Fruit fly (Drosophila melanogaster) whole organism, embryonic: Measurements from ENCODE around the gene mag.
A peak's percentile ranks its signal among the peaks of the same experiment; 100 is the strongest.

Experiments used
- Ada2b ChIP-seq: fragments of 200-800 bp; sonication (Bioruptor generic); IDR thresholded peaks from 2 replicates; pipeline ENCODE4 v1.3.6; 2022; ENCODE audit warnings: missing biosample characterization, missing genetic modification characterization
- Blimp-1 ChIP-seq: fragments of 200-800 bp; sonication (Bioruptor generic); optimal IDR thresholded peaks from 3 replicates; lab custom pipeline; 2018; ENCODE audit warnings: missing biosample characterization, missing genetic modification characterization, mild to moderate bottlenecking, moderate library complexity, missing genetic modification reagents
- CG10462 ChIP-seq: fragments of 200-800 bp; sonication (Bioruptor generic); optimal IDR thresholded peaks from 2 replicates; lab custom pipeline; 2016; ENCODE audit warnings: missing biosample characterization, missing genetic modification characterization
- CG10959 ChIP-seq: fragments of 200-800 bp; sonication (Bioruptor generic); IDR thresholded peaks from 2 replicates; pipeline ENCODE4 v1.3.6; 2022; ENCODE audit warnings: missing biosample characterization, missing genetic modification characterization
- CG10979 ChIP-seq: fragments of 200-800 bp; sonication (Bioruptor generic); optimal IDR thresholded peaks from 2 replicates; lab custom pipeline; 2018; ENCODE audit warnings: missing biosample characterization, mild to moderate bottlenecking, missing genetic modification characterization, moderate library complexity
- CG12104 ChIP-seq: fragments of 200-800 bp; sonication (Bioruptor generic); optimal IDR thresholded peaks from 3 replicates; lab custom pipeline; 2016; ENCODE audit warnings: missing biosample characterization, missing genetic modification characterization
- CG12299 ChIP-seq: fragments of 200-800 bp; sonication (Bioruptor generic); optimal IDR thresholded peaks from 2 replicates; lab custom pipeline; 2018; ENCODE audit warnings: missing biosample characterization, mild to moderate bottlenecking, missing genetic modification characterization
- CG1233 ChIP-seq: fragments of 200-800 bp; sonication (Bioruptor generic); optimal IDR thresholded peaks from 4 replicates; lab custom pipeline; 2018; ENCODE audit warnings: missing biosample characterization, mild to moderate bottlenecking, missing genetic modification characterization
- CG12744 ChIP-seq: fragments of 200-800 bp; sonication (Bioruptor generic); optimal IDR thresholded peaks from 2 replicates; lab custom pipeline; 2016; ENCODE audit warnings: missing biosample characterization, missing genetic modification characterization
- CG15073 ChIP-seq: fragments of 200-800 bp; sonication (Bioruptor generic); optimal IDR thresholded peaks from 2 replicates; lab custom pipeline; 2016; ENCODE audit warnings: missing biosample characterization, missing genetic modification characterization
- CG15269 ChIP-seq: fragments of 200-800 bp; sonication (Bioruptor generic); optimal IDR thresholded peaks from 2 replicates; lab custom pipeline; 2018; ENCODE audit warnings: missing biosample characterization, mild to moderate bottlenecking, missing genetic modification characterization, moderate library complexity
- CG15514 ChIP-seq: fragments of 200-800 bp; sonication (Bioruptor generic); optimal IDR thresholded peaks from 3 replicates; lab custom pipeline; 2017; ENCODE audit warnings: missing biosample characterization, missing genetic modification characterization, mild to moderate bottlenecking, moderate library complexity, missing genetic modification reagents
- CG1603 ChIP-seq: fragments of 200-800 bp; sonication (Bioruptor generic); optimal IDR thresholded peaks from 2 replicates; lab custom pipeline; 2019; ENCODE audit warnings: missing biosample characterization, mild to moderate bottlenecking, missing genetic modification characterization, moderate library complexity
- CG16815 ChIP-seq: fragments of 200-800 bp; sonication (Bioruptor generic); optimal IDR thresholded peaks from 3 replicates; lab custom pipeline; 2017; ENCODE audit warnings: missing biosample characterization, mild to moderate bottlenecking, missing genetic modification characterization
- CG17186 ChIP-seq: fragments of 200-800 bp; sonication (Bioruptor generic); optimal IDR thresholded peaks from 3 replicates; lab custom pipeline; 2017; ENCODE audit warnings: missing biosample characterization, missing genetic modification reagents, missing genetic modification characterization
- CG31441 ChIP-seq: fragments of 200-800 bp; sonication (Bioruptor generic); IDR thresholded peaks from 2 replicates; pipeline ENCODE4 v1.3.6; 2022; ENCODE audit warnings: missing biosample characterization, missing genetic modification characterization
- CG4282 ChIP-seq: fragments of 200-800 bp; sonication (Bioruptor generic); optimal IDR thresholded peaks from 2 replicates; lab custom pipeline; 2016; ENCODE audit warnings: missing biosample characterization, missing genetic modification characterization
- CG4730 ChIP-seq: fragments of 200-800 bp; sonication (Bioruptor generic); IDR thresholded peaks from 2 replicates; pipeline ENCODE4 v1.3.6; 2022; ENCODE audit warnings: missing biosample characterization, missing genetic modification characterization
- CG6689 ChIP-seq: fragments of 200-800 bp; sonication (Bioruptor generic); IDR thresholded peaks from 2 replicates; pipeline ENCODE4 v1.3.6; 2022; ENCODE audit warnings: missing biosample characterization, missing genetic modification characterization
- CG7745 ChIP-seq: fragments of 200-800 bp; sonication (Bioruptor generic); optimal IDR thresholded peaks from 2 replicates; lab custom pipeline; 2018; ENCODE audit warnings: missing biosample characterization, mild to moderate bottlenecking, missing genetic modification characterization, moderate library complexity
- CG7839 ChIP-seq: fragments of 200-800 bp; sonication (Bioruptor generic); optimal IDR thresholded peaks from 3 replicates; lab custom pipeline; 2018; ENCODE audit warnings: missing biosample characterization, mild to moderate bottlenecking, missing genetic modification characterization, moderate library complexity
- CG8478 ChIP-seq: fragments of >200 bp; optimal IDR thresholded peaks from 2 replicates; lab custom pipeline; 2018
- CG8924 ChIP-seq: fragments of 200-800 bp; optimal IDR thresholded peaks from 3 replicates; lab custom pipeline; 2019; ENCODE audit warnings: missing biosample characterization, mild to moderate bottlenecking, missing genetic modification characterization, moderate library complexity
- Chrac-16 ChIP-seq: fragments of 200-800 bp; sonication (Bioruptor generic); optimal IDR thresholded peaks from 3 replicates; lab custom pipeline; 2016; ENCODE audit warnings: missing biosample characterization, missing genetic modification characterization
- D19A ChIP-seq: fragments of 200-800 bp; optimal IDR thresholded peaks from 3 replicates; lab custom pipeline; 2019; ENCODE audit warnings: missing biosample characterization, mild to moderate bottlenecking, missing genetic modification characterization, moderate library complexity
- Doc3 ChIP-seq: fragments of 200-800 bp; sonication (Bioruptor generic); IDR thresholded peaks from 3 replicates; pipeline ENCODE4 v1.3.6; 2022; ENCODE audit warnings: missing biosample characterization, missing genetic modification characterization; ENCODE audit not compliant: partially characterized antibody
- Ets65A ChIP-seq: fragments of 200-800 bp; sonication (Bioruptor generic); peaks from one replicate; lab custom pipeline; 2016; ENCODE audit warnings: missing biosample characterization, missing genetic modification characterization
- HLH4C ChIP-seq: fragments of 200-800 bp; sonication (Bioruptor generic); IDR thresholded peaks from 3 replicates; pipeline ENCODE4 v1.3.6; 2022; ENCODE audit warnings: missing biosample characterization, missing genetic modification characterization; ENCODE audit not compliant: partially characterized antibody
- HmgD ChIP-seq: fragments of 200-800 bp; sonication (Bioruptor generic); optimal IDR thresholded peaks from 3 replicates; lab custom pipeline; 2016; ENCODE audit warnings: missing biosample characterization, missing genetic modification characterization
- Neu2 ChIP-seq: fragments of 200-800 bp; sonication (Bioruptor generic); optimal IDR thresholded peaks from 3 replicates; lab custom pipeline; 2016; ENCODE audit warnings: missing biosample characterization, missing genetic modification characterization, borderline replicate concordance
- Sry-δ ChIP-seq: fragments of 200-800 bp; sonication (Bioruptor generic); optimal IDR thresholded peaks from 2 replicates; lab custom pipeline; 2016; ENCODE audit warnings: missing biosample characterization, missing genetic modification characterization
- bigmax ChIP-seq: fragments of 200-800 bp; sonication (Bioruptor generic); optimal IDR thresholded peaks from 2 replicates; lab custom pipeline; 2018; ENCODE audit warnings: missing biosample characterization, mild to moderate bottlenecking, missing genetic modification characterization
- br ChIP-seq: fragments of >200 bp; optimal IDR thresholded peaks from 2 replicates; lab custom pipeline; 2017
- cato ChIP-seq: fragments of 200-800 bp; sonication (Bioruptor generic); optimal IDR thresholded peaks from 2 replicates; lab custom pipeline; 2016; ENCODE audit warnings: missing biosample characterization, missing genetic modification characterization, borderline replicate concordance
- caup ChIP-seq: fragments of 200-800 bp; sonication (Bioruptor generic); optimal IDR thresholded peaks from 3 replicates; lab custom pipeline; 2017; ENCODE audit warnings: missing biosample characterization, mild to moderate bottlenecking, missing genetic modification characterization, moderate library complexity; ENCODE audit not compliant: severe bottlenecking
- croc ChIP-seq: fragments of 200-800 bp; sonication (Bioruptor generic); conservative IDR thresholded peaks from 3 replicates; pipeline ENCODE4 v1.3.6; 2022; ENCODE audit warnings: missing biosample characterization, missing genetic modification characterization
- crol ChIP-seq: fragments of 200-800 bp; sonication (Bioruptor generic); IDR thresholded peaks from 2 replicates; pipeline ENCODE4 v1.3.6; 2022; ENCODE audit warnings: missing biosample characterization, missing genetic modification characterization
- dmrt11E ChIP-seq: fragments of 200-800 bp; sonication (Bioruptor generic); optimal IDR thresholded peaks from 3 replicates; lab custom pipeline; 2018; ENCODE audit warnings: missing biosample characterization, mild to moderate bottlenecking, missing genetic modification characterization, moderate library complexity
- gfzf ChIP-seq: fragments of 200-800 bp; sonication (Bioruptor generic); optimal IDR thresholded peaks from 2 replicates; lab custom pipeline; 2016; ENCODE audit warnings: missing biosample characterization, mild to moderate bottlenecking, missing genetic modification characterization, moderate library complexity
- gro ChIP-seq: fragments of 200-800 bp; sonication (Bioruptor generic); optimal IDR thresholded peaks from 2 replicates; lab custom pipeline; 2016; ENCODE audit warnings: missing biosample characterization, missing genetic modification characterization
- gsb-n ChIP-seq: fragments of 200-800 bp; sonication (Bioruptor generic); optimal IDR thresholded peaks from 3 replicates; lab custom pipeline; 2018; ENCODE audit warnings: missing biosample characterization, mild to moderate bottlenecking, missing genetic modification characterization
- hbn ChIP-seq: fragments of 200-800 bp; sonication (Bioruptor generic); IDR thresholded peaks from 2 replicates; pipeline ENCODE4 v1.3.6; 2022; ENCODE audit warnings: missing biosample characterization, missing genetic modification characterization; ENCODE audit not compliant: partially characterized antibody
- inv ChIP-seq: fragments of 200-800 bp; sonication (Bioruptor generic); IDR thresholded peaks from 2 replicates; pipeline ENCODE4 v1.3.6; 2022; ENCODE audit warnings: missing biosample characterization, missing genetic modification characterization; ENCODE audit not compliant: partially characterized antibody
- jing ChIP-seq: fragments of 200-800 bp; sonication (Bioruptor generic); optimal IDR thresholded peaks from 2 replicates; lab custom pipeline; 2018; ENCODE audit warnings: missing biosample characterization, mild to moderate bottlenecking, missing genetic modification characterization
- lmd ChIP-seq: fragments of 200-800 bp; sonication (Bioruptor generic); IDR thresholded peaks from 2 replicates; pipeline ENCODE4 v1.3.6; 2022; ENCODE audit warnings: missing biosample characterization, missing genetic modification characterization
- sna ChIP-seq: fragments of 200-800 bp; sonication (Bioruptor generic); IDR thresholded peaks from 2 replicates; pipeline ENCODE4 v1.3.6; 2022; ENCODE audit warnings: missing biosample characterization, missing genetic modification characterization; ENCODE audit not compliant: partially characterized antibody
- tin ChIP-seq: fragments of 200-800 bp; sonication (Bioruptor generic); optimal IDR thresholded peaks from 3 replicates; lab custom pipeline; 2016; ENCODE audit warnings: missing biosample characterization, missing genetic modification characterization
- trh ChIP-seq: fragments of 200-800 bp; sonication (Bioruptor generic); optimal IDR thresholded peaks from 2 replicates; lab custom pipeline; 2016; ENCODE audit warnings: missing biosample characterization, missing genetic modification characterization
- tx ChIP-seq: fragments of 200-800 bp; sonication (Bioruptor generic); optimal IDR thresholded peaks from 2 replicates; lab custom pipeline; 2016; ENCODE audit warnings: missing biosample characterization, missing genetic modification characterization
- usp ChIP-seq: fragments of >200 bp; optimal IDR thresholded peaks from 2 replicates; lab custom pipeline; 2017; ENCODE audit warnings: missing biosample characterization, missing genetic modification characterization
- vvl ChIP-seq: fragments of 200-800 bp; sonication (Bioruptor generic); IDR thresholded peaks from 2 replicates; pipeline ENCODE4 v1.3.6; 2022; ENCODE audit warnings: missing biosample characterization, missing genetic modification characterization
- zfh1 ChIP-seq: fragments of 200-800 bp; sonication (Bioruptor generic); IDR thresholded peaks from 3 replicates; pipeline ENCODE4 v1.3.6; 2022; ENCODE audit warnings: missing biosample characterization, missing genetic modification characterization

mag gene

DNA sequence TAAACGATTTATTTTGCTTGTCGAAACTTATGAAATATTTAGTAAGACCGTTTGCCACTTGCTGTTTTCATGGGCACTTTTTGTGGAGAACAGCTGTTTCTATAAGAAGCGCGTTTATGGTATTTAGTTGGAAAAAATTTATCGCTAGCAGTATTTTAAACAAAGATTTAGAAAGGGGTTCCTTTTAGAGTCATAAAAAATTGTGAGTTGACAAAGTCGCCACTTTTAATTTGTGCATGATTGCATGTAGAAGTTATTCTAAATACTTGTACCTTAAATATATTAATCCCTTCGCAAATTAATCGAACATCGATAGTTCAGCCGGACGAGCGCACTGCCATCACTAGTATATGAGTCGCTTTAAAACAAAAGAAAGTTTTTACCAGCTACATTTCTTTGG lies 28.2 kb upstream of the mag start, which contains the start of the genes Las and Psn (continued):
- TF ChIP-seq Chrac-16 (GFP tag; lab: Kevin White, UChicago) (peak; percentile 0), br (lab: Kevin White, UChicago) (no peak), CG15514 (GFP tag; lab: Kevin White, UChicago) (peak; percentile 20), gro (GFP tag; lab: Kevin White, UChicago) (no peak), gfzf (GFP tag; lab: Kevin White, UChicago) (peak; percentile 84), vvl (GFP tag; lab: Robert Waterston, UW) (peak; percentile 32; the same call in 1 of the 2 replicates), HLH4C (peak; percentile 66), CG10959 (GFP tag; lab: Robert Waterston, UW) (no peak), CG15269 (tag; lab: Kevin White, UChicago) (no peak), CG1233 (no peak), tin (GFP tag; lab: Kevin White, UChicago) (peak; percentile 9), caup (GFP tag; lab: Kevin White, UChicago) (no peak), Sry-δ (GFP tag; lab: Kevin White, UChicago) (peak; percentile 89), inv (GFP tag; lab: Robert Waterston, UW) (peak; percentile 45; the same call in 1 of the 2 replicates), CG10462 (no peak), crol (no peak), trh (GFP tag; lab: Kevin White, UChicago) (no peak), CG7839 (no peak), usp (GFP tag; lab: Kevin White, UChicago) (no peak), lmd (GFP tag; lab: Robert Waterston, UW) (no peak), CG12104 (no peak), cato (GFP tag; lab: Kevin White, UChicago) (no peak), CG12744 (GFP tag; lab: Kevin White, UChicago) (no peak), CG8924 (tag; lab: Kevin White, UChicago) (peak; percentile 18), Neu2 (no peak), Ets65A (GFP tag; lab: Kevin White, UChicago) (peak; percentile 64), HmgD (GFP tag; lab: Kevin White, UChicago) (no peak), sna (peak; percentile 62; the same call in 1 of the 2 replicates), Blimp-1 (no peak), CG4730 (GFP tag; lab: Robert Waterston, UW) (no peak), CG15073 (no peak), bigmax (GFP tag; lab: Kevin White, UChicago) (no peak), Ada2b (GFP tag; lab: Robert Waterston, UW) (no peak), CG6689 (GFP tag; lab: Robert Waterston, UW) (no peak), CG4282 (no peak), croc (GFP tag; lab: Robert Waterston, UW) (no peak), tx (GFP tag; lab: Kevin White, UChicago) (no peak), CG1603 (tag; lab: Kevin White, UChicago) (no peak), CG12299 (tag; lab: Kevin White, UChicago) (no peak), CG31441 (GFP tag; lab: Robert Waterston, UW) (no peak), CG17186 (GFP tag; lab: Kevin White, UChicago) (peak; percentile 62), jing (no peak), D19A (tag; lab: Kevin White, UChicago) (no peak), zfh1 (no peak), CG16815 (GFP tag; lab: Kevin White, UChicago) (no peak), hbn (GFP tag; lab: Robert Waterston, UW) (peak; percentile 58; the same call in 1 of the 2 replicates), Doc3 (peak; percentile 69), CG7745 (tag; lab: Kevin White, UChicago) (no peak), gsb-n (no peak), dmrt11E (no peak), CG10979 (no peak), CG8478 (lab: Kevin White, UChicago) (no peak)
